Worm (Caenorhabditis elegans): Measurements from ENCODE around the gene Y81B9A.1.

- TF ChIP-seq C38D4.7 (GFP tag; optimal IDR thresholded peaks at IDR 0.05) (no peak), ets-4 (tag; optimal IDR thresholded peaks at IDR 0.05) (no peak), ama-1 (optimal IDR thresholded peaks at IDR 0.05) (no peak), nfya-1 (tag; optimal IDR thresholded peaks at IDR 0.05) (no peak), fax-1 (tag; optimal IDR thresholded peaks at IDR 0.05) (no peak), dve-1 (tag; optimal IDR thresholded peaks at IDR 0.05) (no peak), unc-3 (GFP tag; conservative IDR thresholded peaks at IDR 0.05) (no peak), unc-3 (tag; optimal IDR thresholded peaks at IDR 0.05) (no peak), pag-3 (tag; optimal IDR thresholded peaks at IDR 0.05; ENCODE audit: borderline replicate concordance) (no peak)
These were observed 30.9 kb upstream of the Y81B9A.1 start for ce11 chrX:9161253-9161904.
